Worm (Caenorhabditis elegans) whole organism, L3 larva: ENCODE data around the gene srh-18.

Source experiments
- ZK546.5 ChIP-seq: sonication (generic microtip); optimal IDR thresholded peaks from 2 replicates; lab custom pipeline; 2017; ENCODE audit warnings: missing biosample characterization, missing genetic modification characterization
- aly-2 ChIP-seq: fragments of 150-350 bp; optimal IDR thresholded peaks from 2 replicates; lab custom pipeline; 2014; ENCODE audit warnings: missing biosample characterization, missing genetic modification characterization
- ama-1 ChIP-seq: fragments of 150-350 bp; optimal IDR thresholded peaks from 2 replicates; lab custom pipeline; 2018
- ceh-16 ChIP-seq: sonication (generic microtip); optimal IDR thresholded peaks from 2 replicates; lab custom pipeline; 2017; ENCODE audit warnings: missing biosample characterization, missing genetic modification characterization
- ceh-28 ChIP-seq: fragments of 150-350 bp; optimal IDR thresholded peaks from 2 replicates; lab custom pipeline; 2014; ENCODE audit warnings: missing biosample characterization, missing genetic modification reagents, missing genetic modification characterization
- ceh-9 ChIP-seq: sonication (generic microtip); optimal IDR thresholded peaks from 2 replicates; lab custom pipeline; 2018; ENCODE audit warnings: missing biosample characterization, missing genetic modification characterization
- daf-12 ChIP-seq: fragments of 150-350 bp; optimal IDR thresholded peaks from 2 replicates; lab custom pipeline; 2014; ENCODE audit warnings: missing biosample characterization, missing genetic modification reagents, missing genetic modification characterization
- egl-27 ChIP-seq: sonication (generic microtip); optimal IDR thresholded peaks from 4 replicates; lab custom pipeline; 2017; ENCODE audit warnings: missing biosample characterization, missing genetic modification reagents, missing genetic modification characterization
- elt-2 ChIP-seq: sonication (generic microtip); optimal IDR thresholded peaks from 2 replicates; lab custom pipeline; 2016; ENCODE audit warnings: missing genetic modification reagents, mild to moderate bottlenecking, missing genetic modification characterization, missing compliant biosample characterization
- elt-3 ChIP-seq, 3 experiments: fragments of 150-350 bp in 1 of 3; sonication (generic microtip) in 2 of 3; optimal IDR thresholded peaks; 2 replicates in 2 of 3; 4 replicates in 1 of 3; lab custom pipeline; 2014 to 2017; ENCODE audit warnings: missing biosample characterization in 3 of 3, missing genetic modification characterization in 3 of 3
- eor-1 ChIP-seq, 2 experiments: fragments of 150-350 bp; optimal IDR thresholded peaks; 2 replicates each; lab custom pipeline; 2014 to 2018; ENCODE audit warnings: missing biosample characterization in 2 of 2, missing genetic modification characterization in 2 of 2
- fkh-10 ChIP-seq: sonication (generic microtip); optimal IDR thresholded peaks from 2 replicates; lab custom pipeline; 2017; ENCODE audit warnings: missing biosample characterization, missing genetic modification reagents, missing genetic modification characterization
- fkh-2 ChIP-seq: fragments of 150-350 bp; optimal IDR thresholded peaks from 2 replicates; lab custom pipeline; 2014; ENCODE audit warnings: missing biosample characterization, missing genetic modification reagents, missing genetic modification characterization
- fos-1 ChIP-seq: fragments of 150-350 bp; optimal IDR thresholded peaks from 2 replicates; lab custom pipeline; 2014; ENCODE audit warnings: missing biosample characterization, missing genetic modification characterization
- hmg-11 ChIP-seq: sonication (generic microtip); optimal IDR thresholded peaks from 2 replicates; lab custom pipeline; 2016; ENCODE audit warnings: missing genetic modification characterization, missing compliant biosample characterization
- lin-15B ChIP-seq: fragments of 150-350 bp; optimal IDR thresholded peaks from 2 replicates; lab custom pipeline; 2014; ENCODE audit warnings: missing biosample characterization, missing genetic modification characterization
- lsy-12 ChIP-seq: sonication (generic microtip); optimal IDR thresholded peaks from 2 replicates; lab custom pipeline; 2016; ENCODE audit warnings: mild to moderate bottlenecking, missing genetic modification characterization, missing compliant biosample characterization
- mdl-1 ChIP-seq: fragments of 150-350 bp; optimal IDR thresholded peaks from 2 replicates; lab custom pipeline; 2014; ENCODE audit warnings: missing biosample characterization, missing genetic modification characterization
- mml-1 ChIP-seq: fragments of 150-350 bp; sonication (generic microtip); optimal IDR thresholded peaks from 3 replicates; lab custom pipeline; 2014; ENCODE audit warnings: missing biosample characterization, missing genetic modification characterization
- nfya-1 ChIP-seq: sonication (generic microtip); optimal IDR thresholded peaks from 2 replicates; lab custom pipeline; 2017; ENCODE audit warnings: missing genetic modification characterization, mild to moderate bottlenecking, missing compliant biosample characterization, antibody characterized with exemption, moderate library complexity; ENCODE audit not compliant: insufficient read depth
- nhr-11 ChIP-seq: fragments of 150-350 bp; optimal IDR thresholded peaks from 2 replicates; lab custom pipeline; 2014; ENCODE audit warnings: missing biosample characterization, missing genetic modification characterization
- nhr-12 ChIP-seq: fragments of 150-350 bp; optimal IDR thresholded peaks from 2 replicates; lab custom pipeline; 2014; ENCODE audit warnings: missing biosample characterization, missing genetic modification characterization
- nhr-237 ChIP-seq: fragments of 150-350 bp; optimal IDR thresholded peaks from 2 replicates; lab custom pipeline; 2014; ENCODE audit warnings: missing biosample characterization, missing genetic modification characterization
- nhr-25 ChIP-seq: sonication (generic microtip); optimal IDR thresholded peaks from 2 replicates; lab custom pipeline; 2017; ENCODE audit warnings: missing biosample characterization, missing genetic modification characterization
- nhr-28 ChIP-seq: fragments of 150-350 bp; optimal IDR thresholded peaks from 2 replicates; lab custom pipeline; 2014; ENCODE audit warnings: missing biosample characterization, missing genetic modification characterization
- nhr-43 ChIP-seq: sonication (generic microtip); optimal IDR thresholded peaks from 2 replicates; lab custom pipeline; 2016; ENCODE audit warnings: mild to moderate bottlenecking, missing genetic modification characterization, missing compliant biosample characterization; ENCODE audit not compliant: poor library complexity, severe bottlenecking
- nhr-76 ChIP-seq: fragments of 150-350 bp; sonication (generic microtip); optimal IDR thresholded peaks from 5 replicates; lab custom pipeline; 2014; ENCODE audit warnings: missing biosample characterization, missing genetic modification characterization
- nhr-77 ChIP-seq: fragments of 150-350 bp; optimal IDR thresholded peaks from 2 replicates; lab custom pipeline; 2014; ENCODE audit warnings: missing biosample characterization, missing genetic modification characterization
- pha-4 ChIP-seq: fragments of 150-350 bp; optimal IDR thresholded peaks from 2 replicates; lab custom pipeline; 2014; ENCODE audit warnings: missing biosample characterization, missing genetic modification reagents, missing genetic modification characterization
- pqm-1 ChIP-seq: fragments of 150-350 bp; optimal IDR thresholded peaks from 2 replicates; lab custom pipeline; 2017; ENCODE audit warnings: missing biosample characterization, missing genetic modification characterization, inconsistent platforms
- skn-1 ChIP-seq: fragments of 150-350 bp; optimal IDR thresholded peaks from 2 replicates; lab custom pipeline; 2014; ENCODE audit warnings: missing biosample characterization, missing genetic modification characterization
- snpc-4 ChIP-seq: fragments of 150-350 bp; optimal IDR thresholded peaks from 2 replicates; lab custom pipeline; 2014; ENCODE audit warnings: missing biosample characterization, missing genetic modification characterization
- tbx-2 ChIP-seq: sonication (generic microtip); optimal IDR thresholded peaks from 2 replicates; lab custom pipeline; 2016; ENCODE audit warnings: mild to moderate bottlenecking, missing genetic modification characterization, missing compliant biosample characterization
- unc-39 ChIP-seq: sonication (generic microtip); optimal IDR thresholded peaks from 4 replicates; lab custom pipeline; 2017; ENCODE audit warnings: missing biosample characterization, missing genetic modification characterization
- unc-62 ChIP-seq: fragments of 150-350 bp; sonication (generic microtip); optimal IDR thresholded peaks from 4 replicates; lab custom pipeline; 2014; ENCODE audit warnings: missing biosample characterization, missing genetic modification reagents, missing genetic modification characterization
- zag-1 ChIP-seq: fragments of 150-350 bp; optimal IDR thresholded peaks from 2 replicates; lab custom pipeline; 2014; ENCODE audit warnings: missing biosample characterization, missing genetic modification characterization
- ztf-11 ChIP-seq: fragments of 150-350 bp; optimal IDR thresholded peaks from 2 replicates; lab custom pipeline; 2014; ENCODE audit warnings: missing biosample characterization, missing genetic modification characterization

srh-18 gene

DNA sequence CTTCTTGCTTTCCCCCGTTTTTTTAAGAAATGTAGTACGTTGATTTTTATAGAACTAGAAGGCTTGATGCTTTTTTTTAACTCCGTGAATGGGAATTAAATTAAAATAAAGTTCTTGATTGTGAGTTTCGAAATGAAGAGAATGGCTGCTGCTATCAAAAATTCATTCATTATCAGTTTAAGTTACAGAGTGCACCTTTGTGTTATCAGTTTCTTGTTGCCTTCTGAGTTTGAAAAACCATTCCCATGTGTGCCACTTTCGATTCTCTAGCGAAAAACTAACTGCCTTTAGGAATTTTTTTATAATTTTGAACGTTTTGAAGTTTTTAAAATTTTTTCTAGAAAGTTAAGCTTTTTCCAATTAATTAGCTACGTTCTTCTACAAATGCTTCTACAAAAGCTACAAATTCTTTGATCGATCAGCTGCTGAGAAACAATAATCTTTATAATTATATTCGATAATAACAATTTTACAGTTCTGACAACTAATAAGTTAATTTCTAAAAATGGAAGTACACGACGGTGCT, 13.5 kb upstream of the srh-18 start, which contains the start of gene C26E1.2:
Gene C26E1.2, plus strand, starts transcription at position 476 of the 526 bp plus-strand sequence.
- TF ChIP-seq pqm-1 (tag; lab: Kevin White, UChicago) (peak; percentile 11), elt-2 (tag; lab: Kevin White, UChicago) (peak; percentile 83), mml-1 (tag; lab: Kevin White, UChicago) (no peak)

ce11 chrV:13308616-13309015, 9.6 kb upstream of the srh-18 start, which contains the start of gene C50B6.1:
Gene C50B6.1 (plus strand): TSS chrV:13308916.
- TF ChIP-seq nhr-11 (no peak), lin-15B (tag; lab: Kevin White, UChicago) (no peak), lsy-12 (tag; lab: Kevin White, UChicago) (no peak), unc-62 (GFP tag; lab: Kevin White, UChicago) (no peak), fos-1 (tag; lab: Kevin White, UChicago) (no peak)

DNA sequence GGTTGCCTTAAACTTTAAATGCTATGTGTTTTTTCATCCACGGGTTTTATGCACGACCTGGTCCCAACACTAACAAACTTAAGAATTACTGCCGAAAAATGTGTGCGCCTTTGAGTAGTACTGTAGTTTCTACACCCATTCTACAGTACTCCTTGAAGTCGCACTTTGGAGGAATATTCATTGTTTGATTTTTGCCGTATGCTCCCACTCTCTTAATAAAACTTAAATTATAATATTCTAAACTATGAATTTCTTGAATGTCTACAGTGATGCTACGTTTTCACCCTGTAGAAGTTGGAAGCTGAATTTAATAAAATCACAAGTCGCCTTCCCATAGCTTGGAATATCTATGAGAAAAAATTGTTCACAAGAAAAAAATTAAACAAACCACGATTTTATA, 8.4 kb upstream of the srh-18 start:
- TF ChIP-seq snpc-4 (tag; lab: Kevin White, UChicago): no peak
- no peak for TF ChIP-seq aly-2 (tag; lab: Kevin White, UChicago)
- no peak for TF ChIP-seq nhr-12
- no peak for TF ChIP-seq hmg-11
- no peak for TF ChIP-seq ZK546.5 (tag; lab: Kevin White, UChicago)
- TF ChIP-seq lin-15B (tag; lab: Kevin White, UChicago): no peak
- no peak for TF ChIP-seq ceh-9 (tag; lab: Kevin White, UChicago)
- no peak for TF ChIP-seq fos-1 (tag; lab: Kevin White, UChicago)
- TF ChIP-seq fkh-2 (tag; lab: Kevin White, UChicago): no peak
- TF ChIP-seq ztf-11 (tag; lab: Kevin White, UChicago): no peak
- no peak for TF ChIP-seq eor-1 (tag; optimal IDR thresholded peaks at IDR 0.05; lab: Kevin White, UChicago)
- TF ChIP-seq lsy-12 (tag; lab: Kevin White, UChicago): no peak
- no peak for TF ChIP-seq tbx-2
- no peak for TF ChIP-seq egl-27 (tag; lab: Kevin White, UChicago)
- no peak for TF ChIP-seq ceh-16
- no peak for TF ChIP-seq zag-1 (tag; lab: Kevin White, UChicago)
- no peak for TF ChIP-seq unc-62 (GFP tag; lab: Kevin White, UChicago)
- TF ChIP-seq nhr-76 (tag; lab: Kevin White, UChicago): no peak

ce11 chrV:13312210-13312676, 6.0 kb upstream of the srh-18 start, which contains the start of gene nasp-2:
Gene nasp-2 (minus strand): TSS chrV:13312260.
- TF ChIP-seq nfya-1 (tag; lab: Kevin White, UChicago) (no peak), eor-1 (tag; optimal IDR thresholded peaks at IDR 0.05; lab: Kevin White, UChicago) (no peak), elt-3 (tag; optimal IDR thresholded peaks at IDR 0.05; lab: Kevin White, UChicago) (no peak), mml-1 (tag; lab: Kevin White, UChicago) (no peak), ztf-11 (tag; lab: Kevin White, UChicago) (no peak), aly-2 (tag; lab: Kevin White, UChicago) (no peak), skn-1 (tag; lab: Kevin White, UChicago) (no peak), ceh-16 (no peak), snpc-4 (tag; lab: Kevin White, UChicago) (no peak), tbx-2 (no peak), lin-15B (tag; lab: Kevin White, UChicago) (peak; percentile 44), zag-1 (tag; lab: Kevin White, UChicago) (no peak), nhr-28 (tag; lab: Kevin White, UChicago) (no peak), egl-27 (tag; lab: Kevin White, UChicago) (no peak), ZK546.5 (tag; lab: Kevin White, UChicago) (no peak), unc-62 (GFP tag; lab: Kevin White, UChicago) (no peak), elt-2 (tag; lab: Kevin White, UChicago) (peak; percentile 20), daf-12 (tag; lab: Kevin White, UChicago) (no peak), unc-39 (tag; lab: Kevin White, UChicago) (no peak), nhr-43 (peak; percentile 3), nhr-77 (tag; lab: Kevin White, UChicago) (no peak), nhr-237 (tag; lab: Kevin White, UChicago) (no peak), ama-1 (no peak), nhr-76 (tag; lab: Kevin White, UChicago) (no peak), mdl-1 (tag; lab: Kevin White, UChicago) (no peak), ceh-28 (tag; lab: Kevin White, UChicago) (no peak), nhr-11 (no peak), hmg-11 (no peak), fkh-10 (no peak), ceh-9 (tag; lab: Kevin White, UChicago) (no peak), nhr-25 (tag; lab: Kevin White, UChicago) (no peak), pha-4 (tag; lab: Kevin White, UChicago) (peak; percentile 37), fos-1 (tag; lab: Kevin White, UChicago) (no peak)
